Fruit fly (Drosophila melanogaster): ENCODE results near the gene CG33253.

The CG33253 gene

dm6 chrX:19179696-19180255, 3.4 kb upstream of the CG33253 start, which contains the start of the genes CG7556 and CG7453 (continued):
- TF ChIP-seq CkIIα-i1 (GFP tag; IDR thresholded peaks at IDR 0.05) = no peak
- peak; percentile 32 for TF ChIP-seq CG4404 (GFP tag; IDR thresholded peaks at IDR 0.05)
- no peak for TF ChIP-seq Lim3 (GFP tag; IDR thresholded peaks at IDR 0.05)
- TF ChIP-seq CG18619 (GFP tag; optimal IDR thresholded peaks at IDR 0.05) = peak; percentile 64
- peak; percentile 73 for TF ChIP-seq Ptx1 (GFP tag; IDR thresholded peaks at IDR 0.05)
- no peak for TF ChIP-seq lov (optimal IDR thresholded peaks at IDR 0.05)
- TF ChIP-seq lov (GFP tag; IDR thresholded peaks at IDR 0.05) = no peak
- peak; percentile 65 for TF ChIP-seq CG10209 (GFP tag; optimal IDR thresholded peaks at IDR 0.05)
- 0 out of 2 replicates have a peak, but pooled peaks have one; percentile 21 for TF ChIP-seq CG7372 (GFP tag; IDR thresholded peaks at IDR 0.05)
- peak; percentile 19 for TF ChIP-seq Dad (GFP tag; optimal IDR thresholded peaks at IDR 0.05)
- TF ChIP-seq aop (GFP tag; IDR thresholded peaks at IDR 0.05) = no peak
- TF ChIP-seq MESR4 (GFP tag; optimal IDR thresholded peaks at IDR 0.05) = no peak
- peak; percentile 65 for TF ChIP-seq vvl (GFP tag; IDR thresholded peaks at IDR 0.05)
- no peak for TF ChIP-seq kah (GFP tag; optimal IDR thresholded peaks at IDR 0.05)
- no peak for TF ChIP-seq toy (GFP tag; IDR thresholded peaks at IDR 0.05)
- TF ChIP-seq esg (GFP tag; conservative IDR thresholded peaks at IDR 0.05) = peak; percentile 68
- peak; percentile 73 for TF ChIP-seq dmrt11E (tag; optimal IDR thresholded peaks at IDR 0.05)
- TF ChIP-seq Six4 (GFP tag; optimal IDR thresholded peaks at IDR 0.05) = peak; percentile 48
- TF ChIP-seq CG8281 (tag; optimal IDR thresholded peaks at IDR 0.05) = no peak
- no peak for TF ChIP-seq unc-4 (GFP tag; IDR thresholded peaks at IDR 0.05; ENCODE audit: partially characterized antibody)
- TF ChIP-seq CG31365 (tag; optimal IDR thresholded peaks at IDR 0.05) = no peak
- TF ChIP-seq Tbp (GFP tag; optimal IDR thresholded peaks at IDR 0.05) = no peak
- no peak for TF ChIP-seq crol (GFP tag; IDR thresholded peaks at IDR 0.05)
- no peak for TF ChIP-seq Vsx1 (GFP tag; optimal IDR thresholded peaks at IDR 0.05)
- no peak for TF ChIP-seq ara (GFP tag; IDR thresholded peaks at IDR 0.05)
- TF ChIP-seq CG32532 (GFP tag; IDR thresholded peaks at IDR 0.05) = peak; percentile 65
- no peak for TF ChIP-seq jigr1 (GFP tag; IDR thresholded peaks at IDR 0.05)
- peak; percentile 68 for TF ChIP-seq CG9876 (GFP tag; optimal IDR thresholded peaks at IDR 0.05)
- no peak; the same call in 2 of the 3 replicates for TF ChIP-seq CG11456 (GFP tag; IDR thresholded peaks at IDR 0.05)
- TF ChIP-seq E2f1 (GFP tag; IDR thresholded peaks at IDR 0.05) = peak; percentile 51; the same call in 1 of the 2 replicates
- TF ChIP-seq Taf1 (GFP tag; IDR thresholded peaks at IDR 0.05) = 0 out of 2 replicates have a peak, but pooled peaks have one; percentile 32
- TF ChIP-seq CG11696 (GFP tag; IDR thresholded peaks at IDR 0.05) = no peak
- peak; percentile 47; the same call in 1 of the 2 replicates for TF ChIP-seq CG32772 (GFP tag; IDR thresholded peaks at IDR 0.05)
- peak; percentile 10 for TF ChIP-seq wek (GFP tag; optimal IDR thresholded peaks at IDR 0.05)
- TF ChIP-seq CG8765 (GFP tag; IDR thresholded peaks at IDR 0.05) = no peak
- peak; percentile 71 for TF ChIP-seq Fer1 (GFP tag; optimal IDR thresholded peaks at IDR 0.05)
- peak; percentile 47; the same call in 2 of the 3 replicates for TF ChIP-seq Dbx (GFP tag; IDR thresholded peaks at IDR 0.05)
- TF ChIP-seq CG12299 (tag; optimal IDR thresholded peaks at IDR 0.05) = peak; percentile 35
- TF ChIP-seq CG2202 (tag; optimal IDR thresholded peaks at IDR 0.05) = peak; percentile 11
- TF ChIP-seq CG3838 (GFP tag; optimal IDR thresholded peaks at IDR 0.05) = peak; percentile 14
- TF ChIP-seq so (GFP tag; IDR thresholded peaks at IDR 0.05) = 0 out of 3 replicates have a peak, but pooled peaks have one; percentile 29
- TF ChIP-seq knrl (GFP tag; IDR thresholded peaks at IDR 0.05; ENCODE audit: partially characterized antibody) = no peak
- TF ChIP-seq CG31441 (GFP tag; IDR thresholded peaks at IDR 0.05) = peak; percentile 63; the same call in 1 of the 2 replicates
- TF ChIP-seq sr (GFP tag; IDR thresholded peaks at IDR 0.05) = peak; percentile 78
- TF ChIP-seq CG4820 (GFP tag; optimal IDR thresholded peaks at IDR 0.05) = peak; percentile 60
- peak; percentile 78 for TF ChIP-seq tin (GFP tag; optimal IDR thresholded peaks at IDR 0.05)
- peak; percentile 51 for TF ChIP-seq CG10366 (GFP tag; IDR thresholded peaks at IDR 0.05)
- peak; percentile 86 for TF ChIP-seq CG2116 (GFP tag; optimal IDR thresholded peaks at IDR 0.05)
- peak; percentile 35 for TF ChIP-seq da (GFP tag; optimal IDR thresholded peaks at IDR 0.05)
- peak; percentile 55 for TF ChIP-seq repo (GFP tag; optimal IDR thresholded peaks at IDR 0.05)
- peak; percentile 66 for TF ChIP-seq CG12942 (GFP tag; optimal IDR thresholded peaks at IDR 0.05)
- TF ChIP-seq CG17385 (GFP tag; optimal IDR thresholded peaks at IDR 0.05) = peak; percentile 63

All from whole organism, embryonic.